Worm (Caenorhabditis elegans) whole organism, L4 larva: ENCODE results near the gene T02H6.6.

Experiments used
- F10B5.3 ChIP-seq: sonication (generic microtip); optimal IDR thresholded peaks from 2 replicates; lab custom pipeline; 2016; ENCODE audit warnings: mild to moderate bottlenecking, missing genetic modification characterization, missing compliant biosample characterization
- F26F4.8 ChIP-seq: fragments of 200-800 bp; sonication (Bioruptor generic); conservative IDR thresholded peaks from 2 replicates; pipeline ENCODE4 v1.3.6; 2022; ENCODE audit warnings: missing genetic modification characterization, missing compliant biosample characterization
- T20F7.1 ChIP-seq: fragments of 200-800 bp; sonication (Bioruptor generic); optimal IDR thresholded peaks from 2 replicates; lab custom pipeline; 2018; ENCODE audit warnings: mild to moderate bottlenecking, missing genetic modification characterization, missing compliant biosample characterization
- Y105C5A.15 ChIP-seq: fragments of 200-800 bp; sonication (Bioruptor generic); IDR thresholded peaks from 2 replicates; pipeline ENCODE4 v1.3.6; 2022; ENCODE audit warnings: missing genetic modification characterization, missing compliant biosample characterization
- Y48G9A.11 ChIP-seq: fragments of 200-800 bp; sonication (Bioruptor generic); IDR thresholded peaks from 2 replicates; pipeline ENCODE4 v1.3.6; 2022; ENCODE audit warnings: missing genetic modification reagents, missing genetic modification characterization, missing compliant biosample characterization
- aha-1 ChIP-seq: fragments of 150-350 bp; peaks from one replicate; lab custom pipeline; 2014; ENCODE audit warnings: missing biosample characterization, missing genetic modification characterization
- attf-4 ChIP-seq: sonication (generic microtip); optimal IDR thresholded peaks from 3 replicates; lab custom pipeline; 2017; ENCODE audit warnings: missing biosample characterization, missing genetic modification characterization
- ceh-28 ChIP-seq: fragments of 150-350 bp; optimal IDR thresholded peaks from 2 replicates; lab custom pipeline; 2014; ENCODE audit warnings: missing biosample characterization, missing genetic modification reagents, missing genetic modification characterization
- daf-12 ChIP-seq: fragments of 150-350 bp; optimal IDR thresholded peaks from 2 replicates; lab custom pipeline; 2014; ENCODE audit warnings: missing biosample characterization, missing genetic modification reagents, missing genetic modification characterization
- dmd-6 ChIP-seq: fragments of 200-800 bp; sonication (Bioruptor generic); IDR thresholded peaks from 2 replicates; pipeline ENCODE4 v1.3.6; 2022; ENCODE audit warnings: missing genetic modification reagents, missing genetic modification characterization, missing compliant biosample characterization
- dmd-9 ChIP-seq: fragments of 200-800 bp; sonication (Bioruptor generic); IDR thresholded peaks from 2 replicates; pipeline ENCODE4 v1.3.6; 2022; ENCODE audit warnings: missing genetic modification reagents, missing genetic modification characterization, missing compliant biosample characterization
- dpl-1 ChIP-seq: fragments of 150-350 bp; optimal IDR thresholded peaks from 2 replicates; lab custom pipeline; 2014; ENCODE audit warnings: missing biosample characterization, missing genetic modification reagents, missing genetic modification characterization
- dve-1 ChIP-seq: sonication (generic microtip); optimal IDR thresholded peaks from 2 replicates; lab custom pipeline; 2017; ENCODE audit warnings: antibody characterized with exemption, mild to moderate bottlenecking, missing genetic modification characterization, missing compliant biosample characterization; ENCODE audit not compliant: insufficient read depth
- lin-13 ChIP-seq: fragments of 150-350 bp; optimal IDR thresholded peaks from 2 replicates; lab custom pipeline; 2014; ENCODE audit warnings: missing biosample characterization, missing genetic modification reagents, missing genetic modification characterization
- lin-38 ChIP-seq: fragments of 200-800 bp; sonication (Bioruptor generic); IDR thresholded peaks from 2 replicates; pipeline ENCODE4 v1.3.6; 2022; ENCODE audit warnings: missing genetic modification reagents, missing genetic modification characterization, missing compliant biosample characterization
- madf-9 ChIP-seq: fragments of 200-800 bp; sonication (Bioruptor generic); conservative IDR thresholded peaks from 2 replicates; pipeline ENCODE4 v1.3.6; 2022; ENCODE audit warnings: missing genetic modification reagents, missing genetic modification characterization, missing compliant biosample characterization
- mdt-29 ChIP-seq: fragments of 200-800 bp; sonication (Bioruptor generic); IDR thresholded peaks from 2 replicates; pipeline ENCODE4 v1.3.6; 2022; ENCODE audit warnings: missing genetic modification reagents, missing genetic modification characterization, missing compliant biosample characterization
- mep-1 ChIP-seq: fragments of 150-350 bp; sonication (generic microtip); optimal IDR thresholded peaks from 3 replicates; lab custom pipeline; 2014; ENCODE audit warnings: missing biosample characterization, missing genetic modification characterization
- mes-2 ChIP-seq: sonication (generic microtip); optimal IDR thresholded peaks from 2 replicates; lab custom pipeline; 2016; ENCODE audit warnings: missing genotype, mild to moderate bottlenecking, missing genetic modification characterization, missing compliant biosample characterization; ENCODE audit not compliant: poor library complexity, severe bottlenecking
- mxl-2 ChIP-seq: fragments of 200-800 bp; sonication (Bioruptor generic); conservative IDR thresholded peaks from 2 replicates; pipeline ENCODE4 v1.3.6; 2022; ENCODE audit warnings: missing genetic modification reagents, missing genetic modification characterization, missing compliant biosample characterization
- nhr-111 ChIP-seq: fragments of 200-800 bp; sonication (Bioruptor generic); optimal IDR thresholded peaks from 2 replicates; lab custom pipeline; 2018; ENCODE audit warnings: mild to moderate bottlenecking, missing genetic modification characterization, missing compliant biosample characterization
- nhr-41 ChIP-seq: fragments of 200-800 bp; sonication (Bioruptor generic); IDR thresholded peaks from 2 replicates; pipeline ENCODE4 v1.3.6; 2022; ENCODE audit warnings: missing genetic modification reagents, missing genetic modification characterization, missing compliant biosample characterization
- nhr-77 ChIP-seq: fragments of 150-350 bp; optimal IDR thresholded peaks from 2 replicates; lab custom pipeline; 2014; ENCODE audit warnings: missing biosample characterization, missing genetic modification characterization
- pqm-1 ChIP-seq: sonication (generic microtip); optimal IDR thresholded peaks from 2 replicates; lab custom pipeline; 2017; ENCODE audit warnings: missing biosample characterization, missing genetic modification characterization
- spr-1 ChIP-seq: sonication (generic microtip); optimal IDR thresholded peaks from 2 replicates; lab custom pipeline; 2016; ENCODE audit warnings: mild to moderate bottlenecking, missing genetic modification characterization, missing compliant biosample characterization
- tra-1 ChIP-seq: fragments of 200-800 bp; sonication (Bioruptor generic); IDR thresholded peaks from 2 replicates; pipeline ENCODE4 v1.3.6; 2022; ENCODE audit warnings: missing genetic modification reagents, missing genetic modification characterization, missing compliant biosample characterization
- unc-39 ChIP-seq: sonication (generic microtip); optimal IDR thresholded peaks from 2 replicates; lab custom pipeline; 2017; ENCODE audit warnings: missing biosample characterization, missing genetic modification characterization
- unc-62 ChIP-seq, 3 experiments: fragments of 150-350 bp in 1 of 3; sonication (generic microtip); optimal IDR thresholded peaks in 2 of 3; peaks in 1 of 3; 1 replicate in 1 of 3; 2 replicates in 2 of 3; lab custom pipeline; 2014 to 2017; ENCODE audit warnings: missing biosample characterization in 3 of 3, missing genetic modification characterization in 3 of 3, missing genetic modification reagents in 3 of 3, missing genotype in 1 of 3
- zfp-2 ChIP-seq: sonication (generic microtip); optimal IDR thresholded peaks from 2 replicates; lab custom pipeline; 2016; ENCODE audit warnings: mild to moderate bottlenecking, missing genetic modification characterization, missing compliant biosample characterization
- zip-2 ChIP-seq: fragments of 150-350 bp; optimal IDR thresholded peaks from 2 replicates; lab custom pipeline; 2014; ENCODE audit warnings: missing biosample characterization, missing genetic modification characterization

The T02H6.6 gene

DNA sequence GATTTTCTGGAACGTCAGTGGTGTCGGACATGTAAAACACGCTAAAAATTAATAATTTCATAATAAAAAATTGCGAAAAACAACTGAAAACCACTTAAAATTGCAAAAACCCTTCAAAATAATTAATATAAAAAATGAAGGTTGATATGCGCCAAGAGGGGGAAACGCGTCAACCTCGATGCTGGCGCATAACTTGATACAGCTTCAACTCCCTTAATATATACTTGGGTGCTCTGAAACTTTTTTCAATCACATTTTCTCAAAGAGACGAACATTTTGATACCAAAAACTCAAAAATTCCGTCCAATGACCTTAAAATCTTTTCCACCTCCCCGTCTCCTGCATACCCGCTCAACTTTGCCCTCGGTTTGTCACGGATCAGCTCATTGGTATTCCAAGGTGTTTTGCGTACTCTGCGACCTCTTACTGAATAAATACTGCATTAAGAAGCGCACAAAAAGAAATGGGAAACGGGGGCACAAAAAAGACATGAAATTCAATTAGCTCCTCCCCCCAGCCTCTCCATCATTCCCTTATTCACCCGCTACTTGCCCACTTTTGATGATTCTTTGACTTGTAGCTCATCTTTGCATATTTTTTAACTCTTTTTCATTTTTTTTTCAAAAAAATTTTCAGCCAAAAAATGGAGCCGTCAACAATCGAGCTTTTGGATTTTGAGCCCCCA is 33.1 kb upstream of the T02H6.6 start, which contains the start of the genes K07E8.7 and frpr-14:
Gene K07E8.7, minus strand, starts transcription at position 47 of the 685 bp plus-strand sequence.
Gene frpr-14, plus strand, starts transcription at position 635 of the 685 bp plus-strand sequence.
- TF ChIP-seq unc-39 (tag; lab: Kevin White, UChicago), result no peak
- no peak for TF ChIP-seq tra-1 (GFP tag; lab: Robert Waterston, UW)
- no peak for TF ChIP-seq nhr-41 (GFP tag; lab: Robert Waterston, UW)
- no peak for TF ChIP-seq dpl-1 (GFP tag; lab: Kevin White, UChicago)
- TF ChIP-seq zfp-2 (tag; lab: Kevin White, UChicago), result no peak
- no peak for TF ChIP-seq dmd-6 (GFP tag; lab: Robert Waterston, UW)
- TF ChIP-seq attf-4 (tag; lab: Kevin White, UChicago), result no peak
- TF ChIP-seq aha-1, result peak; percentile 24
- peak; percentile 46 for TF ChIP-seq lin-38 (GFP tag; lab: Robert Waterston, UW)
- TF ChIP-seq madf-9 (GFP tag; lab: Robert Waterston, UW), result no peak
- no peak for TF ChIP-seq zip-2 (tag; lab: Kevin White, UChicago)
- peak; percentile 32 for TF ChIP-seq mes-2

DNA sequence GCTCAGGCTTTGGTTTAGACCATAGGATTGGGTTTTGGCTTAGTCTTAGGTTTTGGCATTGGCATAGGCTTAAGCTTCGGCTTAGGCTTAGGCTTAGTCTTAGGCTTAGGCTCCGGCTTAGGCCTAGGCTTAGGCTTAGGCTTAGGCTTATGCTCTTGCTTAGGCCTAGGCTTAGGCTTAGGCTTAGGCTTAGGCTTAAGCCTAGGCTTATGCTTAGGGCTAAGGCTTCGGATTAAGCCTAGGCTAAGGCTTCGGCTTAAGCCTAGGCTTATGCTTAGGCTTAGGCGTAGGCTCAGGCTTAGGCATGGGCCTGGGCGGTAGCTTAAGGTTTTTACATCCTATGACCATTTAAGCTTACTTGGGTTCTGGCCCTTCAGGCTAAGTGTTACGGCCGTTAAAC is 32.2 kb upstream of the T02H6.6 start:
- no peak for TF ChIP-seq pqm-1
- TF ChIP-seq Y48G9A.11, result no peak
- TF ChIP-seq mxl-2 (GFP tag; lab: Robert Waterston, UW), result no peak
- no peak for TF ChIP-seq ceh-28 (tag; lab: Kevin White, UChicago)
- no peak for TF ChIP-seq F10B5.3 (tag; lab: Kevin White, UChicago)
- TF ChIP-seq F26F4.8 (GFP tag; lab: Robert Waterston, UW), result no peak
- TF ChIP-seq nhr-77 (tag; lab: Kevin White, UChicago), result no peak
- peak in 1 of 2 experiments; percentile 12 for TF ChIP-seq unc-62 (GFP tag; optimal IDR thresholded peaks at IDR 0.05 in 1 of 2; lab: Kevin White, UChicago)
- no peak for TF ChIP-seq unc-62 (tag; optimal IDR thresholded peaks at IDR 0.05; lab: Kevin White, UChicago)
- TF ChIP-seq, all 104 proteins: peak for 1

DNA sequence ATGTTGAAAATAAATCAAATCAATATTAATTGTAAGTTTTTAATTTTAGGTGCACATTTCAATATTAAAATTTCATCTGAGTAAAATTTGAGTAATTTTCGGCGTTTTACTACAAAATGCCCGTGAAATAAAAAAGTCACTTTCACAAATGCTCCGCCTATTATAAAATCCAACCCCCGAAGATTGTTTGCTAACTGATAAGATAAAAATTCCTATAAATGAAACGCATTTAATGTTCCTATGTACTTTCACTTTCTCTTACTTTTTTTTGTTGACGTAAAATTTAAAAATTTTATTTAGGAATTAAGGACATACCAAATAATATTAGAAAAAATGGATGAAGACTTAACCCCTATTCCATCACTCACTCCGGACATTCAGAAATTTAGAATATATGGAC is 25.2 kb upstream of the T02H6.6 start, which contains the start of gene sdz-24:
Gene sdz-24, plus strand, starts transcription at position 301 of the 400 bp plus-strand sequence.
- TF ChIP-seq daf-12, result no peak
- no peak for TF ChIP-seq nhr-111 (GFP tag; lab: Kevin White, UChicago)
- TF ChIP-seq mdt-29 (GFP tag; lab: Robert Waterston, UW), result no peak
- no peak for TF ChIP-seq unc-39 (tag; lab: Kevin White, UChicago)
- no peak for TF ChIP-seq mep-1 (tag; lab: Kevin White, UChicago)
- no peak for TF ChIP-seq zip-2 (tag; lab: Kevin White, UChicago)
- TF ChIP-seq Y105C5A.15 (GFP tag; lab: Robert Waterston, UW), result no peak
- no peak for TF ChIP-seq nhr-41 (GFP tag; lab: Robert Waterston, UW)
- no peak for TF ChIP-seq T20F7.1 (GFP tag; lab: Kevin White, UChicago)
- no peak for TF ChIP-seq dve-1 (tag; lab: Kevin White, UChicago)
- no peak for TF ChIP-seq lin-13 (GFP tag; lab: Kevin White, UChicago)
- TF ChIP-seq dmd-9 (GFP tag; lab: Robert Waterston, UW), result no peak
- no peak for TF ChIP-seq spr-1
- TF ChIP-seq, all 104 proteins: peak for 0

DNA sequence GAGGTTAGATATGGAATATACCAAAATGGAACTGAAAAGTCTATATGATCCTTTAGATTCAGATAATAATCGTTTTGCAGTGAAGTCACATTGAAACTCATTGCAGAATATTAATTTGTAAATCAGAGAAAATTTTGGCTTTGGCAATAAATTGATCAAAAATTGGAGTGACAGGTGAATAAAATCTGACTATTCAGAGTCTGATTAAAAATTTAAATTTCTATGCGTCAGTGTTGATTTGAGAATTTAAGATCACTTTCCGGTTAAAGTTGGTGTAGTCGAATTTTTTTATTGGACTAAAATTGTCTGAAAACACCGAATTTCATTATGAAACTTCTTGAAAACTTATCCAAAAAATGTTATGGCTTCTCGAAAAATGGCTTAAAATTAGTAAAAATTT is 21.9 kb upstream of the T02H6.6 start, which contains the start of gene sri-45:
Gene sri-45, minus strand, starts transcription at position 101 of the 400 bp plus-strand sequence.
- no peak for TF ChIP-seq spr-1
- peak; percentile 36 for TF ChIP-seq aha-1

DNA sequence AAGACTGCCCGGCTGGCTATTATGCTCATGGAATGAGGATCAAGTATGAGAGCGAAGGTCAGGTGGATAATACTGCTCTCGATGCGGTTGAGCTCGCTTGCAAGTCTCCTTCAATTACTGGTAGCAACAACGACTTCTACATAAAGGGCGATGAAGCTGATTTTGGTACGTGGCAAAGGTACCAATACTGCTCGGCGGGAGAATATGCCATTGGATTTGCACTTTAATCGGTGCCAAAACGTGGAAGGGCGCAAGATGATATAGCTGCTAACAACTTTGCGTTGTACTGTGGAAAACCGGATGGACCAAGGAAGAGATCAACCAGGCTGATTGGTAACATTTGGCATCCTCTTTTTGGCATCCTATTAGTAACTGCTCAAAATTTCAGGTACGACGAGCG is 15.7 kb upstream of the T02H6.6 start:
- TF ChIP-seq aha-1, result no peak
- TF ChIP-seq unc-62 (GFP tag; optimal IDR thresholded peaks at IDR 0.05 in 1 of 2; lab: Kevin White, UChicago), result peak in 1 of 2 experiments; percentile 68
- no peak for TF ChIP-seq unc-62 (tag; optimal IDR thresholded peaks at IDR 0.05; lab: Kevin White, UChicago)
